Fruit fly (Drosophila melanogaster) whole organism, wandering third instar larva: ENCODE results near the gene CrebA.
A peak's percentile ranks its signal among the peaks of the same experiment; 100 is the strongest.

Experiments used
- Abd-B ChIP-seq: fragments of >200 bp; optimal IDR thresholded peaks from 2 replicates; lab custom pipeline; 2017; ENCODE audit warnings: missing biosample characterization, missing genetic modification characterization
- Dfd ChIP-seq: fragments of >200 bp; optimal IDR thresholded peaks from 2 replicates; lab custom pipeline; 2017; ENCODE audit warnings: missing biosample characterization, missing genetic modification characterization
- GATAd ChIP-seq: sonication (Bioruptor generic); optimal IDR thresholded peaks from 2 replicates; lab custom pipeline; 2016; ENCODE audit warnings: missing biosample characterization, missing genetic modification characterization
- N ChIP-seq: fragments of >200 bp; optimal IDR thresholded peaks from 2 replicates; lab custom pipeline; 2018; ENCODE audit warnings: missing biosample characterization, missing external identifiers, missing genetic modification characterization
- OdsH ChIP-seq: fragments of 200-800 bp; sonication (Bioruptor generic); optimal IDR thresholded peaks from 2 replicates; lab custom pipeline; 2016; ENCODE audit warnings: missing biosample characterization, mild to moderate bottlenecking, missing genetic modification characterization
- Sp1 ChIP-seq: fragments of 200-800 bp; sonication (Bioruptor generic); optimal IDR thresholded peaks from 3 replicates; lab custom pipeline; 2019; ENCODE audit warnings: missing biosample characterization, mild to moderate bottlenecking, missing genetic modification characterization, moderate library complexity
- ey ChIP-seq: fragments of 200-800 bp; sonication (Bioruptor generic); optimal IDR thresholded peaks from 2 replicates; lab custom pipeline; 2016; ENCODE audit warnings: missing biosample characterization, missing genetic modification characterization
- foxo ChIP-seq, 2 experiments: fragments of 200-800 bp; sonication (Bioruptor generic); optimal IDR thresholded peaks; 2 replicates in 1 of 2; 3 replicates in 1 of 2; lab custom pipeline; 2016 to 2017; ENCODE audit warnings: missing biosample characterization in 2 of 2, missing genetic modification characterization in 2 of 2
- fru ChIP-seq: fragments of 200-800 bp; sonication (Bioruptor generic); optimal IDR thresholded peaks from 3 replicates; lab custom pipeline; 2016; ENCODE audit warnings: missing biosample characterization, mild to moderate bottlenecking, missing genetic modification characterization
- h ChIP-seq: fragments of 200-800 bp; sonication (Bioruptor generic); optimal IDR thresholded peaks from 3 replicates; lab custom pipeline; 2016; ENCODE audit warnings: missing biosample characterization, mild to moderate bottlenecking, missing genetic modification characterization
- lola ChIP-seq: fragments of >200 bp; optimal IDR thresholded peaks from 2 replicates; lab custom pipeline; 2017; ENCODE audit warnings: missing biosample characterization, missing genetic modification characterization
- psq ChIP-seq: fragments of 200-800 bp; sonication (Bioruptor generic); optimal IDR thresholded peaks from 3 replicates; lab custom pipeline; 2017; ENCODE audit warnings: missing biosample characterization, mild to moderate bottlenecking, missing genetic modification characterization, moderate library complexity
- usp ChIP-seq: fragments of >200 bp; optimal IDR thresholded peaks from 2 replicates; lab custom pipeline; 2017; ENCODE audit warnings: missing biosample characterization, missing genetic modification characterization

DNA sequence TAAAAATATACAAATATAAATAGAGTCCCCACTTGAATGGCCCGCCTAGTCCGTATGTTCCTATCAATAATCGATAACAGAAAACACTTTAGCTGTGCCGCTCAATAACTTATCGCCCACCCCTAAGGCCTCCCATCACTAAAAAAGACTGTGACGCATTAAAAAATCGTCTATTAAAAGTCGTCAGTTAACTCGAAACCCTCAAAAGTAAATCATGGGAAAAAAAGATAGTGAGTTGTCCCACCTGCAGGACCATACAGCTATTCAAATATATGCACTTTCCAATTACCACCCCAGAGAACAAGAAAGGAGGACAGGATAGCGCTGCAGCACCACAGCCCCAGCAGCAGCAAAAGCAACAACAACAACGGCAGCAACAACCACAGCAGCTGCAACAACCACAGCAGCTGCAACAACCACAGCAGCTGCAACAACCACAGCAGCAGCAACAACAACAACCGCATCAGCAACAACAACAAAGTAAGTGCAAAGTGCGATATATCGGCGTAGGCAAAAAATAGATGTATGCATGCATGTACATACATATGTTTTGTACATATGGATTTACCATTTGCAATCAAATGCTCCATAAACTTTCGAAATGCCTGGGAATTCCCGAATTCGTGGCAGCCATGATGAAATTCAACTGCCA is 18.9 kb downstream of the CrebA start, which contains the start of gene AGO2:
- TF ChIP-seq lola (GFP tag; lab: Kevin White, UChicago) (no peak), Abd-B (GFP tag; lab: Kevin White, UChicago) (no peak), fru (GFP tag; lab: Kevin White, UChicago) (peak; percentile 27), usp (no peak), Dfd (GFP tag; lab: Kevin White, UChicago) (peak; percentile 79), h (GFP tag; lab: Kevin White, UChicago) (peak; percentile 24), Sp1 (peak; percentile 56), GATAd (no peak), foxo (GFP tag; optimal IDR thresholded peaks at IDR 0.05; lab: Kevin White, UChicago) (no peak), OdsH (GFP tag; lab: Kevin White, UChicago) (no peak), N (GFP tag; lab: Kevin White, UChicago) (no peak), psq (GFP tag; lab: Kevin White, UChicago) (no peak), ey (GFP tag; lab: Kevin White, UChicago) (no peak)
